Fruit fly (Drosophila melanogaster) whole organism, embryonic: ENCODE results near the gene ProRS-m.

ENCODE experiments used
- CG10274 ChIP-seq: fragments of 200-800 bp; sonication (Bioruptor generic); optimal IDR thresholded peaks from 3 replicates; lab custom pipeline; 2017; ENCODE audit warnings: missing biosample characterization, mild to moderate bottlenecking, missing genetic modification characterization
- CG10431 ChIP-seq: fragments of 200-800 bp; sonication (Bioruptor generic); optimal IDR thresholded peaks from 3 replicates; lab custom pipeline; 2018; ENCODE audit warnings: missing biosample characterization, mild to moderate bottlenecking, missing genetic modification characterization
- CG11247 ChIP-seq: fragments of 200-800 bp; sonication (Bioruptor generic); IDR thresholded peaks from 2 replicates; pipeline ENCODE4 v1.3.6; 2022; ENCODE audit warnings: missing biosample characterization, missing genetic modification characterization
- CG11456 ChIP-seq: fragments of 200-800 bp; sonication (Bioruptor generic); IDR thresholded peaks from 3 replicates; pipeline ENCODE4 v1.3.6; 2022; ENCODE audit warnings: missing biosample characterization, missing genetic modification characterization
- CG11504 ChIP-seq: fragments of 200-800 bp; sonication (Bioruptor generic); optimal IDR thresholded peaks from 3 replicates; lab custom pipeline; 2019; ENCODE audit warnings: missing biosample characterization, mild to moderate bottlenecking, missing genetic modification characterization, moderate library complexity
- CG11695 ChIP-seq: fragments of 200-800 bp; sonication (Bioruptor generic); IDR thresholded peaks from 3 replicates; pipeline ENCODE4 v1.3.6; 2022; ENCODE audit warnings: missing biosample characterization, missing genetic modification characterization
- CG12104 ChIP-seq: fragments of 200-800 bp; sonication (Bioruptor generic); optimal IDR thresholded peaks from 3 replicates; lab custom pipeline; 2016; ENCODE audit warnings: missing biosample characterization, missing genetic modification characterization
- CG12942 ChIP-seq: fragments of 200-800 bp; sonication (Bioruptor generic); optimal IDR thresholded peaks from 3 replicates; lab custom pipeline; 2016; ENCODE audit warnings: missing biosample characterization, missing genetic modification characterization
- CG13424 ChIP-seq: fragments of 200-800 bp; sonication (Bioruptor generic); optimal IDR thresholded peaks from 2 replicates; lab custom pipeline; 2019; ENCODE audit warnings: missing biosample characterization, mild to moderate bottlenecking, missing genetic modification characterization, moderate library complexity
- CG14050 ChIP-seq: fragments of 200-800 bp; sonication (Bioruptor generic); IDR thresholded peaks from 3 replicates; pipeline ENCODE4 v1.3.6; 2022; ENCODE audit warnings: missing biosample characterization, missing genetic modification characterization
- CG17186 ChIP-seq: fragments of 200-800 bp; sonication (Bioruptor generic); optimal IDR thresholded peaks from 3 replicates; lab custom pipeline; 2017; ENCODE audit warnings: missing biosample characterization, missing genetic modification reagents, missing genetic modification characterization
- CG33557 ChIP-seq: fragments of 200-800 bp; sonication (Bioruptor generic); optimal IDR thresholded peaks from 2 replicates; lab custom pipeline; 2019; ENCODE audit warnings: missing biosample characterization, mild to moderate bottlenecking, missing genetic modification characterization, moderate library complexity
- CG34224 ChIP-seq: fragments of 200-800 bp; sonication (Bioruptor generic); IDR thresholded peaks from 3 replicates; pipeline ENCODE4 v1.3.6; 2022; ENCODE audit warnings: missing biosample characterization, missing genetic modification characterization; ENCODE audit not compliant: partially characterized antibody
- CG7745 ChIP-seq: fragments of 200-800 bp; sonication (Bioruptor generic); optimal IDR thresholded peaks from 2 replicates; lab custom pipeline; 2018; ENCODE audit warnings: missing biosample characterization, mild to moderate bottlenecking, missing genetic modification characterization, moderate library complexity
- CG7786 ChIP-seq: fragments of 200-800 bp; sonication (Bioruptor generic); optimal IDR thresholded peaks from 2 replicates; lab custom pipeline; 2016; ENCODE audit warnings: missing biosample characterization, missing genetic modification characterization
- CG7963 ChIP-seq: fragments of 200-800 bp; sonication (Bioruptor generic); IDR thresholded peaks from 3 replicates; pipeline ENCODE4 v1.3.6; 2022; ENCODE audit warnings: missing biosample characterization, missing genetic modification characterization; ENCODE audit not compliant: partially characterized antibody
- CG8388 ChIP-seq: fragments of 200-800 bp; sonication (Bioruptor generic); optimal IDR thresholded peaks from 2 replicates; lab custom pipeline; 2019; ENCODE audit warnings: missing biosample characterization, mild to moderate bottlenecking, missing genetic modification characterization, moderate library complexity
- CG9609 ChIP-seq: fragments of 200-800 bp; sonication (Bioruptor generic); optimal IDR thresholded peaks from 3 replicates; lab custom pipeline; 2016; ENCODE audit warnings: missing biosample characterization, missing genetic modification characterization
- CG9727 ChIP-seq: fragments of 200-800 bp; sonication (Bioruptor generic); optimal IDR thresholded peaks from 3 replicates; lab custom pipeline; 2017; ENCODE audit warnings: missing biosample characterization, mild to moderate bottlenecking, missing genetic modification characterization
- CTCF ChIP-seq: fragments of 200-800 bp; sonication (Bioruptor generic); optimal IDR thresholded peaks from 2 replicates; lab custom pipeline; 2017; ENCODE audit warnings: missing biosample characterization, mild to moderate bottlenecking, missing genetic modification characterization, moderate library complexity
- Doc3 ChIP-seq: fragments of 200-800 bp; sonication (Bioruptor generic); IDR thresholded peaks from 3 replicates; pipeline ENCODE4 v1.3.6; 2022; ENCODE audit warnings: missing biosample characterization, missing genetic modification characterization; ENCODE audit not compliant: partially characterized antibody
- Drgx ChIP-seq: fragments of 200-800 bp; sonication (Bioruptor generic); IDR thresholded peaks from 2 replicates; pipeline ENCODE4 v1.3.6; 2022; ENCODE audit warnings: missing biosample characterization, missing genetic modification characterization
- Ets65A ChIP-seq: fragments of 200-800 bp; sonication (Bioruptor generic); peaks from one replicate; lab custom pipeline; 2016; ENCODE audit warnings: missing biosample characterization, missing genetic modification characterization
- HLH54F ChIP-seq: fragments of 200-800 bp; sonication (Bioruptor generic); optimal IDR thresholded peaks from 3 replicates; lab custom pipeline; 2016; ENCODE audit warnings: missing biosample characterization, missing genetic modification characterization
- Hey ChIP-seq: fragments of 200-800 bp; sonication (Bioruptor generic); optimal IDR thresholded peaks from 3 replicates; lab custom pipeline; 2018; ENCODE audit warnings: missing biosample characterization, mild to moderate bottlenecking, missing genetic modification characterization
- Jarid2 ChIP-seq: fragments of 200-800 bp; sonication (Bioruptor generic); optimal IDR thresholded peaks from 3 replicates; lab custom pipeline; 2017; ENCODE audit warnings: mild to moderate bottlenecking, missing biosample characterization, missing genetic modification reagents, missing genetic modification characterization
- Myb ChIP-seq: fragments of 200-800 bp; sonication (Bioruptor generic); optimal IDR thresholded peaks from 2 replicates; lab custom pipeline; 2016; ENCODE audit warnings: missing biosample characterization, missing genetic modification characterization
- Usf ChIP-seq: fragments of 200-800 bp; sonication (Bioruptor generic); optimal IDR thresholded peaks from 2 replicates; lab custom pipeline; 2017; ENCODE audit warnings: missing genotype, missing biosample characterization, missing genetic modification characterization
- Xbp1 ChIP-seq: fragments of 200-800 bp; sonication (Bioruptor generic); optimal IDR thresholded peaks from 3 replicates; lab custom pipeline; 2016; ENCODE audit warnings: missing biosample characterization, mild to moderate bottlenecking, missing genetic modification characterization
- ara ChIP-seq: fragments of 200-800 bp; sonication (Bioruptor generic); IDR thresholded peaks from 2 replicates; pipeline ENCODE4 v1.3.6; 2022; ENCODE audit warnings: missing biosample characterization, missing genetic modification characterization
- bsh ChIP-seq, 2 experiments: fragments of 200-800 bp; sonication (Bioruptor generic); optimal IDR thresholded peaks; 2 replicates each; lab custom pipeline; 2017 to 2018; ENCODE audit warnings: mild to moderate bottlenecking in 2 of 2, missing biosample characterization in 2 of 2, missing genetic modification characterization in 2 of 2, moderate library complexity in 1 of 2
- disco-r ChIP-seq: fragments of 200-800 bp; sonication (Bioruptor generic); optimal IDR thresholded peaks from 2 replicates; lab custom pipeline; 2016; ENCODE audit warnings: missing biosample characterization, missing genetic modification characterization
- grau ChIP-seq: fragments of 200-800 bp; optimal IDR thresholded peaks from 3 replicates; lab custom pipeline; 2019; ENCODE audit warnings: missing biosample characterization, mild to moderate bottlenecking, missing genetic modification characterization, moderate library complexity
- gro ChIP-seq: fragments of 200-800 bp; sonication (Bioruptor generic); optimal IDR thresholded peaks from 2 replicates; lab custom pipeline; 2016; ENCODE audit warnings: missing biosample characterization, missing genetic modification characterization
- jing ChIP-seq: fragments of 200-800 bp; sonication (Bioruptor generic); optimal IDR thresholded peaks from 2 replicates; lab custom pipeline; 2018; ENCODE audit warnings: missing biosample characterization, mild to moderate bottlenecking, missing genetic modification characterization
- ken ChIP-seq: fragments of 200-800 bp; sonication (Bioruptor generic); IDR thresholded peaks from 3 replicates; pipeline ENCODE4 v1.3.6; 2022; ENCODE audit warnings: missing biosample characterization, missing genetic modification characterization
- lab ChIP-seq: fragments of 200-800 bp; sonication (Bioruptor generic); optimal IDR thresholded peaks from 3 replicates; lab custom pipeline; 2017; ENCODE audit warnings: missing biosample characterization, missing genetic modification characterization, mild to moderate bottlenecking, moderate library complexity, missing genetic modification reagents
- nerfin-2 ChIP-seq: fragments of 200-800 bp; sonication (Bioruptor generic); IDR thresholded peaks from 2 replicates; pipeline ENCODE4 v1.3.6; 2022; ENCODE audit warnings: missing biosample characterization, missing genetic modification characterization; ENCODE audit not compliant: partially characterized antibody
- pb ChIP-seq: fragments of 200-800 bp; sonication (Bioruptor generic); optimal IDR thresholded peaks from 3 replicates; lab custom pipeline; 2016; ENCODE audit warnings: missing biosample characterization, missing genetic modification characterization
- peb ChIP-seq: fragments of 200-800 bp; sonication (Bioruptor generic); IDR thresholded peaks from 2 replicates; pipeline ENCODE4 v1.3.6; 2022; ENCODE audit warnings: missing biosample characterization, missing genetic modification characterization
- pros ChIP-seq: fragments of 200-800 bp; sonication (Bioruptor generic); optimal IDR thresholded peaks from 3 replicates; lab custom pipeline; 2019; ENCODE audit warnings: missing biosample characterization, mild to moderate bottlenecking, missing genetic modification characterization, moderate library complexity
- rib ChIP-seq: fragments of 200-800 bp; sonication (Bioruptor generic); IDR thresholded peaks from 2 replicates; pipeline ENCODE4 v1.3.6; 2022; ENCODE audit warnings: missing biosample characterization, missing genetic modification characterization
- ro ChIP-seq: fragments of 200-800 bp; sonication (Bioruptor generic); IDR thresholded peaks from 2 replicates; pipeline ENCODE4 v1.3.6; 2022; ENCODE audit warnings: missing biosample characterization, missing genetic modification characterization
- row ChIP-seq: fragments of 200-800 bp; sonication (Bioruptor generic); IDR thresholded peaks from 3 replicates; pipeline ENCODE4 v1.3.6; 2022; ENCODE audit warnings: missing biosample characterization, missing genetic modification characterization
- schlank ChIP-seq: fragments of 200-800 bp; sonication (Bioruptor generic); optimal IDR thresholded peaks from 2 replicates; lab custom pipeline; 2018; ENCODE audit warnings: missing biosample characterization, mild to moderate bottlenecking, missing genetic modification characterization
- slp2 ChIP-seq: fragments of 200-800 bp; sonication (Bioruptor generic); optimal IDR thresholded peaks from 2 replicates; lab custom pipeline; 2016; ENCODE audit warnings: missing biosample characterization, missing genetic modification characterization
- ssp ChIP-seq: fragments of 200-800 bp; sonication (Bioruptor generic); IDR thresholded peaks from 2 replicates; pipeline ENCODE4 v1.3.6; 2022; ENCODE audit warnings: missing biosample characterization, missing genetic modification characterization
- tio ChIP-seq: fragments of 200-800 bp; sonication (Bioruptor generic); optimal IDR thresholded peaks from 2 replicates; lab custom pipeline; 2017; ENCODE audit warnings: missing biosample characterization, missing genetic modification characterization, inconsistent platforms
- ttk ChIP-seq: fragments of 200-800 bp; sonication (Bioruptor generic); IDR thresholded peaks from 2 replicates; pipeline ENCODE4 v2.1.2; 2022; ENCODE audit warnings: missing biosample characterization, missing genetic modification characterization

Gene ProRS-m

dm6 chr3L:2634929-2635799 lies 16.5 kb downstream of the ProRS-m start (continued):
- TF ChIP-seq bsh (GFP tag; optimal IDR thresholded peaks at IDR 0.05; lab: Kevin White, UChicago), result peak in 1 of 2 experiments; percentile 74
- peak; percentile 68 for TF ChIP-seq CG9609 (GFP tag; lab: Kevin White, UChicago)
- TF ChIP-seq CG13424, result peak; percentile 59
- TF ChIP-seq CG11456 (GFP tag; lab: Robert Waterston, UW), result peak; percentile 89
- peak; percentile 55 for TF ChIP-seq CG12942 (GFP tag; lab: Kevin White, UChicago)
- TF ChIP-seq CG7745, result no peak
- TF ChIP-seq Hey, result peak; percentile 87
- peak; percentile 63 for TF ChIP-seq Xbp1 (GFP tag; lab: Kevin White, UChicago)
- TF ChIP-seq CG33557 (GFP tag; lab: Kevin White, UChicago), result peak; percentile 88
- TF ChIP-seq ro (GFP tag; lab: Robert Waterston, UW), result no peak
- TF ChIP-seq ssp (GFP tag; lab: Robert Waterston, UW), result peak; percentile 52
- peak; percentile 73 for TF ChIP-seq gro (GFP tag; lab: Kevin White, UChicago)
- TF ChIP-seq CTCF (GFP tag; lab: Kevin White, UChicago), result peak; percentile 64
- peak; percentile 66; the same call in 2 of the 3 replicates for TF ChIP-seq Doc3
- peak; percentile 75; the same call in 2 of the 3 replicates for TF ChIP-seq CG14050 (GFP tag; lab: Robert Waterston, UW)
- peak; percentile 61 for TF ChIP-seq row (GFP tag; lab: Robert Waterston, UW)
- peak; percentile 59 for TF ChIP-seq Jarid2
- peak; percentile 69 for TF ChIP-seq CG34224
- peak; percentile 66 for TF ChIP-seq pros (GFP tag; lab: Kevin White, UChicago)
- TF ChIP-seq peb (GFP tag; lab: Robert Waterston, UW), result peak; percentile 51; the same call in 1 of the 2 replicates
- peak; percentile 75 for TF ChIP-seq CG8388 (GFP tag; lab: Kevin White, UChicago)
- peak; percentile 83 for TF ChIP-seq Myb (GFP tag; lab: Kevin White, UChicago)
- peak; percentile 67 for TF ChIP-seq slp2 (GFP tag; lab: Kevin White, UChicago)
- peak; percentile 93 for TF ChIP-seq CG10431 (GFP tag; lab: Kevin White, UChicago)
- TF ChIP-seq jing, result no peak
- TF ChIP-seq Ets65A, result peak; percentile 98
- no peak for TF ChIP-seq tio (GFP tag; lab: Kevin White, UChicago)
- TF ChIP-seq ttk (GFP tag; lab: Robert Waterston, UW), result peak; percentile 80
- peak; percentile 70 for TF ChIP-seq nerfin-2 (GFP tag; lab: Robert Waterston, UW)
- peak; percentile 70 for TF ChIP-seq grau
- peak; percentile 74 for TF ChIP-seq CG10274
- peak; percentile 98 for TF ChIP-seq CG17186 (GFP tag; lab: Kevin White, UChicago)
- peak; percentile 75 for TF ChIP-seq ara (GFP tag; lab: Robert Waterston, UW)
- TF ChIP-seq CG7963 (GFP tag; lab: Robert Waterston, UW), result peak; percentile 84
- peak; percentile 89 for TF ChIP-seq disco-r (GFP tag; lab: Kevin White, UChicago)
- TF ChIP-seq pb (GFP tag; lab: Kevin White, UChicago), result peak; percentile 84
- TF ChIP-seq HLH54F (GFP tag; lab: Kevin White, UChicago), result peak; percentile 67
- peak; percentile 68 for TF ChIP-seq CG11504 (tag; lab: Kevin White, UChicago)
- TF ChIP-seq lab, result peak; percentile 96
- TF ChIP-seq Usf, result peak; percentile 34
- peak; percentile 61 for TF ChIP-seq Drgx
- peak; percentile 64 for TF ChIP-seq CG11695
- peak; percentile 50 for TF ChIP-seq CG7786 (GFP tag; lab: Kevin White, UChicago)
- peak; percentile 91 for TF ChIP-seq CG12104
- TF ChIP-seq schlank (tag; lab: Kevin White, UChicago), result peak; percentile 82
- TF ChIP-seq rib (GFP tag; lab: Robert Waterston, UW), result peak; percentile 94
- peak; percentile 78; the same call in 2 of the 3 replicates for TF ChIP-seq ken
- TF ChIP-seq CG11247 (GFP tag; lab: Robert Waterston, UW), result peak; percentile 82
- peak; percentile 93 for TF ChIP-seq CG9727 (GFP tag; lab: Kevin White, UChicago)
